Fruit fly (Drosophila melanogaster) whole organism, adult: ENCODE data around the gene CG9777.

Experiments
- CG11617 ChIP-seq: fragments of 200-800 bp; sonication (Bioruptor generic); optimal IDR thresholded peaks from 2 replicates; lab custom pipeline; 2017; ENCODE audit warnings: mild to moderate bottlenecking, missing biosample characterization, missing genetic modification reagents, missing genetic modification characterization
- CG12768 ChIP-seq: fragments of 200-800 bp; sonication (Bioruptor generic); optimal IDR thresholded peaks from 2 replicates; lab custom pipeline; 2017; ENCODE audit warnings: missing biosample characterization, missing genetic modification characterization, mild to moderate bottlenecking, moderate library complexity, missing genetic modification reagents
- CG14711 ChIP-seq: fragments of 200-800 bp; sonication (Bioruptor generic); optimal IDR thresholded peaks from 2 replicates; lab custom pipeline; 2018; ENCODE audit warnings: missing biosample characterization, mild to moderate bottlenecking, missing genetic modification characterization, moderate library complexity
- CG33017 ChIP-seq: fragments of 200-800 bp; sonication (Bioruptor generic); optimal IDR thresholded peaks from 2 replicates; lab custom pipeline; 2018; ENCODE audit warnings: missing biosample characterization, mild to moderate bottlenecking, missing genetic modification characterization, moderate library complexity
- CG7045 ChIP-seq: fragments of 200-800 bp; sonication (Bioruptor generic); optimal IDR thresholded peaks from 2 replicates; lab custom pipeline; 2017; ENCODE audit warnings: missing biosample characterization, mild to moderate bottlenecking, missing genetic modification characterization
- Hr96 ChIP-seq: fragments of 200-800 bp; sonication (Bioruptor generic); optimal IDR thresholded peaks from 2 replicates; lab custom pipeline; 2016; ENCODE audit warnings: missing biosample characterization, missing genetic modification characterization
- Mnt ChIP-seq: fragments of 200-800 bp; sonication (Bioruptor generic); optimal IDR thresholded peaks from 2 replicates; lab custom pipeline; 2016; ENCODE audit warnings: missing biosample characterization, mild to moderate bottlenecking, missing genetic modification characterization
- cnc ChIP-seq, 2 experiments: fragments of >200 bp; optimal IDR thresholded peaks; 2 replicates each; lab custom pipeline; 2017
- ovo ChIP-seq: fragments of 200-800 bp; sonication (Bioruptor generic); optimal IDR thresholded peaks from 2 replicates; lab custom pipeline; 2016; ENCODE audit warnings: missing biosample characterization, missing genetic modification characterization
- pad ChIP-seq: fragments of 200-800 bp; sonication (Bioruptor generic); optimal IDR thresholded peaks from 3 replicates; lab custom pipeline; 2017; ENCODE audit warnings: missing biosample characterization, missing genetic modification characterization, mild to moderate bottlenecking, moderate library complexity, missing genetic modification reagents
- toe ChIP-seq: fragments of 200-800 bp; sonication (Bioruptor generic); optimal IDR thresholded peaks from 2 replicates; lab custom pipeline; 2016; ENCODE audit warnings: missing biosample characterization, missing genetic modification characterization

DNA sequence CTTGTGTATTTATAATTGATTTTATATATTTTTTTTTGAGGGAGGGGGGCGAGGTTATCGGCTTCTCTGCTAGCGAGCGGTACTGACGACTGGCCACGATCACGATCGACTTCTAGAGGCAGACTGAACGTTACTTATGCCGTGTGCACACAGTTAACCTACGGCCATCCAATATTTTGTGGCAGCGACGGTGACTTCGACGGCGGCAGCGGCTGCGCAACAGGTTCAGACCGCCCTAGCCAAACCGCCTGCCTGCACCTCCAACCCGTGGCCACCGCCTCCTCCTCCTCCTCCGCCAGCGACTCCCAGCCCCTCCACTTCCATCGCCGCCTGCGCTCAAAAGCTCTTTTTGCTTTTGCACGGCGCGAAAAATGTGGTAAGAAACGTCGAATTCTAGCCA is 10.6 kb downstream of the CG9777 start, which contains the start of gene CG9782:
- TF ChIP-seq ovo (GFP tag; lab: Kevin White, UChicago) (no peak), CG7045 (GFP tag; lab: Kevin White, UChicago) (no peak), Mnt (GFP tag; lab: Kevin White, UChicago) (no peak), cnc (optimal IDR thresholded peaks at IDR 0.05; lab: Kevin White, UChicago) (no peak), CG12768 (no peak), toe (GFP tag; lab: Kevin White, UChicago) (no peak), CG33017 (no peak), pad (GFP tag; lab: Kevin White, UChicago) (no peak), CG11617 (no peak), Hr96 (GFP tag; lab: Kevin White, UChicago) (no peak), CG14711 (tag; lab: Kevin White, UChicago) (no peak)
